Worm (Caenorhabditis elegans) whole organism, mixed stage, embryonic: ENCODE measurements around the gene sfxn-1.2.

Experiments
- bed-3 ChIP-seq: fragments of 200-800 bp; sonication (Bioruptor generic); optimal IDR thresholded peaks from 3 replicates; lab custom pipeline; 2018; ENCODE audit warnings: mild to moderate bottlenecking, missing genetic modification characterization, moderate library complexity, missing compliant biosample characterization
- blmp-1 ChIP-seq: fragments of 150-350 bp; optimal IDR thresholded peaks from 2 replicates; lab custom pipeline; 2014; ENCODE audit warnings: missing biosample characterization, missing genetic modification characterization
- ceh-39 ChIP-seq: fragments of 150-350 bp; optimal IDR thresholded peaks from 2 replicates; lab custom pipeline; 2014; ENCODE audit warnings: missing biosample characterization, missing genetic modification characterization
- ceh-43 ChIP-seq: fragments of 200-800 bp; sonication (Bioruptor generic); optimal IDR thresholded peaks from 2 replicates; lab custom pipeline; 2018; ENCODE audit warnings: mild to moderate bottlenecking, missing genetic modification characterization, moderate library complexity, missing compliant biosample characterization
- ceh-83 ChIP-seq: fragments of 200-800 bp; sonication (Bioruptor generic); optimal IDR thresholded peaks from 2 replicates; lab custom pipeline; 2018; ENCODE audit warnings: mild to moderate bottlenecking, missing genetic modification characterization, missing compliant biosample characterization
- ces-1 ChIP-seq: fragments of 150-350 bp; optimal IDR thresholded peaks from 2 replicates; lab custom pipeline; 2014; ENCODE audit warnings: missing biosample characterization, missing genetic modification reagents, missing genetic modification characterization
- cnd-1 ChIP-seq: fragments of 200-800 bp; sonication (Bioruptor generic); optimal IDR thresholded peaks from 2 replicates; lab custom pipeline; 2018; ENCODE audit warnings: mild to moderate bottlenecking, missing genetic modification characterization, missing compliant biosample characterization
- drap-1 ChIP-seq: fragments of 200-800 bp; sonication (Bioruptor generic); optimal IDR thresholded peaks from 3 replicates; lab custom pipeline; 2018; ENCODE audit warnings: mild to moderate bottlenecking, missing genetic modification characterization, missing compliant biosample characterization
- elt-1 ChIP-seq: sonication (generic microtip); optimal IDR thresholded peaks from 2 replicates; lab custom pipeline; 2017; ENCODE audit warnings: missing genetic modification characterization, mild to moderate bottlenecking, missing compliant biosample characterization, antibody characterized with exemption, moderate library complexity, borderline replicate concordance; ENCODE audit not compliant: insufficient read depth
- elt-3 ChIP-seq: fragments of 150-350 bp; optimal IDR thresholded peaks from 2 replicates; lab custom pipeline; 2014; ENCODE audit warnings: missing biosample characterization, missing genetic modification characterization
- flh-1 ChIP-seq: fragments of 200-800 bp; sonication (Bioruptor generic); optimal IDR thresholded peaks from 2 replicates; lab custom pipeline; 2018; ENCODE audit warnings: mild to moderate bottlenecking, missing genetic modification characterization, moderate library complexity, missing compliant biosample characterization
- ham-2 ChIP-seq: fragments of 200-800 bp; sonication (Bioruptor generic); optimal IDR thresholded peaks from 2 replicates; lab custom pipeline; 2018; ENCODE audit warnings: mild to moderate bottlenecking, missing genetic modification characterization, missing compliant biosample characterization
- hlh-1 ChIP-seq: fragments of 150-350 bp; optimal IDR thresholded peaks from 2 replicates; lab custom pipeline; 2014; ENCODE audit warnings: missing biosample characterization, missing genetic modification reagents, missing genetic modification characterization
- lin-13 ChIP-seq: fragments of 150-350 bp; optimal IDR thresholded peaks from 2 replicates; lab custom pipeline; 2014; ENCODE audit warnings: missing biosample characterization, missing genetic modification characterization
- lin-32 ChIP-seq: fragments of 200-800 bp; sonication (Bioruptor generic); optimal IDR thresholded peaks from 2 replicates; lab custom pipeline; 2018; ENCODE audit warnings: mild to moderate bottlenecking, missing genetic modification characterization, missing compliant biosample characterization
- lsy-2 ChIP-seq: fragments of 150-350 bp; optimal IDR thresholded peaks from 2 replicates; lab custom pipeline; 2014; ENCODE audit warnings: missing biosample characterization, missing genetic modification characterization
- mab-5 ChIP-seq: fragments of 150-350 bp; optimal IDR thresholded peaks from 2 replicates; lab custom pipeline; 2014; ENCODE audit warnings: missing biosample characterization, missing genetic modification characterization
- mep-1 ChIP-seq: fragments of 150-350 bp; optimal IDR thresholded peaks from 2 replicates; lab custom pipeline; 2017; ENCODE audit warnings: missing biosample characterization, missing genetic modification reagents, missing genetic modification characterization, inconsistent platforms
- mls-2 ChIP-seq: sonication (generic microtip); optimal IDR thresholded peaks from 2 replicates; lab custom pipeline; 2016; ENCODE audit warnings: mild to moderate bottlenecking, missing genetic modification characterization, moderate library complexity, missing compliant biosample characterization
- nhr-2 ChIP-seq: fragments of 150-350 bp; optimal IDR thresholded peaks from 2 replicates; lab custom pipeline; 2014; ENCODE audit warnings: missing biosample characterization, missing genetic modification characterization
- nhr-237 ChIP-seq: fragments of 150-350 bp; optimal IDR thresholded peaks from 2 replicates; lab custom pipeline; 2014; ENCODE audit warnings: missing biosample characterization, missing genetic modification characterization
- nhr-28 ChIP-seq: fragments of 150-350 bp; optimal IDR thresholded peaks from 2 replicates; lab custom pipeline; 2014; ENCODE audit warnings: missing biosample characterization, missing genetic modification characterization
- nhr-76 ChIP-seq: sonication (generic microtip); optimal IDR thresholded peaks from 2 replicates; lab custom pipeline; 2017; ENCODE audit warnings: missing biosample characterization, missing genetic modification characterization
- pha-4 ChIP-seq: fragments of 150-350 bp; optimal IDR thresholded peaks from 2 replicates; lab custom pipeline; 2018; ENCODE audit warnings: missing biosample characterization, missing genetic modification reagents, missing genetic modification characterization
- sem-2 ChIP-seq: fragments of 200-800 bp; sonication (Bioruptor generic); optimal IDR thresholded peaks from 2 replicates; lab custom pipeline; 2018; ENCODE audit warnings: mild to moderate bottlenecking, missing genetic modification characterization, missing compliant biosample characterization
- snpc-4 ChIP-seq: fragments of 150-350 bp; optimal IDR thresholded peaks from 2 replicates; lab custom pipeline; 2014; ENCODE audit warnings: missing biosample characterization, missing genetic modification characterization
- sptf-1 ChIP-seq: sonication (generic microtip); optimal IDR thresholded peaks from 2 replicates; lab custom pipeline; 2017; ENCODE audit warnings: mild to moderate bottlenecking, missing genetic modification characterization, moderate library complexity, missing compliant biosample characterization
- tbx-8 ChIP-seq: fragments of 200-800 bp; sonication (Bioruptor generic); optimal IDR thresholded peaks from 2 replicates; lab custom pipeline; 2018; ENCODE audit warnings: mild to moderate bottlenecking, missing genetic modification characterization, moderate library complexity, missing compliant biosample characterization
- unc-120 ChIP-seq: sonication (generic microtip); optimal IDR thresholded peaks from 2 replicates; lab custom pipeline; 2017; ENCODE audit warnings: missing genetic modification characterization, missing compliant biosample characterization; ENCODE audit not compliant: poor library complexity, severe bottlenecking
- unc-39 ChIP-seq: fragments of 150-350 bp; optimal IDR thresholded peaks from 2 replicates; lab custom pipeline; 2014; ENCODE audit warnings: missing biosample characterization, missing genetic modification characterization
- unc-62 ChIP-seq: fragments of 150-350 bp; optimal IDR thresholded peaks from 2 replicates; lab custom pipeline; 2014; ENCODE audit warnings: missing biosample characterization, missing genetic modification reagents, missing genetic modification characterization
- ztf-11 ChIP-seq: fragments of 150-350 bp; optimal IDR thresholded peaks from 2 replicates; lab custom pipeline; 2014; ENCODE audit warnings: missing biosample characterization, missing genetic modification characterization

sfxn-1.2 gene

ce11 chrII:11152495-11152894 is 33.3 kb upstream of the sfxn-1.2 start, which contains the start of gene pqm-1:
pqm-1 (minus strand) TSS chrII:11152595.
- TF ChIP-seq drap-1: no peak
- TF ChIP-seq cnd-1 (tag; lab: Kevin White, UChicago): no peak
- TF ChIP-seq sptf-1: no peak
- TF ChIP-seq hlh-1 (tag; lab: Kevin White, UChicago): no peak
- no peak for TF ChIP-seq lsy-2 (tag; lab: Kevin White, UChicago)
- no peak for TF ChIP-seq ztf-11 (tag; lab: Kevin White, UChicago)
- no peak for TF ChIP-seq lin-32 (GFP tag; lab: Kevin White, UChicago)
- TF ChIP-seq ceh-43: no peak
- no peak for TF ChIP-seq mep-1 (tag; lab: Kevin White, UChicago)
- no peak for TF ChIP-seq elt-1 (tag; lab: Kevin White, UChicago)
- no peak for TF ChIP-seq nhr-76 (tag; lab: Kevin White, UChicago)
- no peak for TF ChIP-seq tbx-8 (GFP tag; lab: Kevin White, UChicago)
- no peak for TF ChIP-seq sem-2 (GFP tag; lab: Kevin White, UChicago)
- TF ChIP-seq, all 35 proteins: peak for 0

DNA sequence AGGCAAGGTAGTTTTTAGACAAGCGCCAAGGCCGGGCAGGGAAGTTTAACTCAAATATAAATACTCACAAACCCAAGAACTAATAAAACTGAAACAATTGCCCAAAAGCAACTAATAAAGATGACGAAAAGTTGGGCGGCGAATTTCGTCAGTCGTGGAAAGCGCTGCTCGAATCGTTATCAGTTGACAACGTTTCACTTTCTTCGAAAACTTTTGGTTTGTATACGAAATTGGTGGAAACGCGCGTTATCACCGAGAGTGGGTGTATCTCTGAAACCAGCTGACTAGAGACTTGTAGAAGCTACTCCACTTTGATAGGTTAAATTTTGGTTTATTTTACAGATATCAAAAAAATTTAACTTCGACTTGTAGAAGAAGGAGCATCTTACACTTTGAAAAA is 32.7 kb upstream of the sfxn-1.2 start:
- TF ChIP-seq ceh-43 (no peak), mls-2 (tag; lab: Kevin White, UChicago) (no peak), mab-5 (no peak), sptf-1 (no peak), blmp-1 (tag; lab: Kevin White, UChicago) (no peak), ces-1 (GFP tag; lab: Kevin White, UChicago) (no peak), ceh-39 (tag; lab: Kevin White, UChicago) (no peak), nhr-76 (tag; lab: Kevin White, UChicago) (no peak), lin-32 (GFP tag; lab: Kevin White, UChicago) (no peak), nhr-2 (tag; lab: Kevin White, UChicago) (no peak)

DNA sequence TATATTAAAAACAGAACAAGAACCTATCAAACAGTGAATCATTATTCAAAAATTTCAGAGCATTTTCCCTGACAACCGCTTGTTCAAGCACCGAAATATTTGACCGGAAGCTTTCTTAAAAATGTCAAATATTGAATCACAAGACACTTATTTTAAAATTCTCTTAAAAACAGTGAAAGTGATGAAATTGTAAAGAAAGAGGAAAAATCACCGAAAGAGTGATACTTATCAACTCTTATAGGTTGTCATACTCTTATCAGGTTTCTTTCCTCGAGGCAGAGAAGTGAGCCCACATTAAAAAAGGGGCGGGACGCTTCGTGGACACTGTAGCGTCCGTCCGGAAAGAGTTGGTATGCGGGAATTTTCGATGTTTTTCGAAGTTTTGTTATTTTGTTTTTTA is 32.0 kb upstream of the sfxn-1.2 start:
- TF ChIP-seq ztf-11 (tag; lab: Kevin White, UChicago) (no peak), ceh-83 (no peak), blmp-1 (tag; lab: Kevin White, UChicago) (no peak), unc-39 (no peak), sem-2 (GFP tag; lab: Kevin White, UChicago) (no peak), hlh-1 (tag; lab: Kevin White, UChicago) (no peak), ceh-39 (tag; lab: Kevin White, UChicago) (no peak), ceh-43 (no peak), flh-1 (GFP tag; lab: Kevin White, UChicago) (no peak), drap-1 (no peak), pha-4 (tag; lab: Kevin White, UChicago) (no peak), nhr-28 (tag; lab: Kevin White, UChicago) (no peak)

- TF ChIP-seq hlh-1 (tag; lab: Kevin White, UChicago): no peak
- no peak for TF ChIP-seq ces-1 (GFP tag; lab: Kevin White, UChicago)
- TF ChIP-seq unc-62 (GFP tag; lab: Kevin White, UChicago): no peak
- no peak for TF ChIP-seq lin-13 (tag; lab: Kevin White, UChicago)
- TF ChIP-seq sem-2 (GFP tag; lab: Kevin White, UChicago): no peak
- no peak for TF ChIP-seq elt-3
- TF ChIP-seq nhr-2 (tag; lab: Kevin White, UChicago): no peak
- TF ChIP-seq cnd-1 (tag; lab: Kevin White, UChicago): no peak
- no peak for TF ChIP-seq ceh-39 (tag; lab: Kevin White, UChicago)
Observed at ce11 chrII:11154957-11155356, 30.9 kb upstream of the sfxn-1.2 start.

- TF ChIP-seq ceh-39 (tag; lab: Kevin White, UChicago) (no peak), hlh-1 (tag; lab: Kevin White, UChicago) (no peak), lsy-2 (tag; lab: Kevin White, UChicago) (no peak), tbx-8 (GFP tag; lab: Kevin White, UChicago) (no peak), ztf-11 (tag; lab: Kevin White, UChicago) (no peak), ceh-43 (no peak), lin-32 (GFP tag; lab: Kevin White, UChicago) (no peak), elt-1 (tag; lab: Kevin White, UChicago) (no peak), snpc-4 (tag; lab: Kevin White, UChicago) (no peak), bed-3 (no peak), nhr-237 (no peak), nhr-2 (tag; lab: Kevin White, UChicago) (no peak), unc-120 (tag; lab: Kevin White, UChicago) (no peak), elt-3 (no peak), nhr-76 (tag; lab: Kevin White, UChicago) (no peak), ham-2 (GFP tag; lab: Kevin White, UChicago) (no peak)
Observed at ce11 chrII:11155400-11155799, 30.4 kb upstream of the sfxn-1.2 start.
